Fruit fly (Drosophila melanogaster) whole organism, embryonic: ENCODE results near the gene rumi.

Source experiments
- CG10147 ChIP-seq: fragments of 200-800 bp; sonication (Bioruptor generic); optimal IDR thresholded peaks from 2 replicates; lab custom pipeline; 2019; ENCODE audit warnings: missing biosample characterization, mild to moderate bottlenecking, missing genetic modification characterization, moderate library complexity
- CG10267 ChIP-seq: fragments of 200-800 bp; sonication (Bioruptor generic); optimal IDR thresholded peaks from 2 replicates; lab custom pipeline; 2018; ENCODE audit warnings: missing biosample characterization, mild to moderate bottlenecking, missing genetic modification characterization, moderate library complexity
- CG11247 ChIP-seq: fragments of 200-800 bp; sonication (Bioruptor generic); IDR thresholded peaks from 2 replicates; pipeline ENCODE4 v1.3.6; 2022; ENCODE audit warnings: missing biosample characterization, missing genetic modification characterization
- CG11696 ChIP-seq: fragments of 200-800 bp; sonication (Bioruptor generic); IDR thresholded peaks from 2 replicates; pipeline ENCODE4 v1.3.6; 2022; ENCODE audit warnings: missing biosample characterization, missing genetic modification characterization
- CG12071 ChIP-seq: fragments of 200-800 bp; sonication (Bioruptor generic); optimal IDR thresholded peaks from 3 replicates; lab custom pipeline; 2018; ENCODE audit warnings: missing biosample characterization, mild to moderate bottlenecking, missing genetic modification characterization
- CG12219 ChIP-seq: fragments of 200-800 bp; sonication (Bioruptor generic); optimal IDR thresholded peaks from 3 replicates; lab custom pipeline; 2018; ENCODE audit warnings: missing biosample characterization, mild to moderate bottlenecking, missing genetic modification characterization
- CG12659 ChIP-seq: fragments of 200-800 bp; sonication (Bioruptor generic); optimal IDR thresholded peaks from 3 replicates; lab custom pipeline; 2017; ENCODE audit warnings: mild to moderate bottlenecking, missing biosample characterization, missing genetic modification reagents, missing genetic modification characterization
- CG17359 ChIP-seq: fragments of 200-800 bp; sonication (Bioruptor generic); optimal IDR thresholded peaks from 3 replicates; lab custom pipeline; 2018; ENCODE audit warnings: missing biosample characterization, mild to moderate bottlenecking, missing genetic modification characterization, moderate library complexity
- CG17385 ChIP-seq: fragments of 200-800 bp; sonication (Bioruptor generic); optimal IDR thresholded peaks from 3 replicates; lab custom pipeline; 2018; ENCODE audit warnings: missing biosample characterization, mild to moderate bottlenecking, missing genetic modification characterization
- CG2875 ChIP-seq: fragments of 200-800 bp; sonication (Bioruptor generic); optimal IDR thresholded peaks from 2 replicates; lab custom pipeline; 2017; ENCODE audit warnings: missing biosample characterization, mild to moderate bottlenecking, missing genetic modification characterization, missing genetic modification reagents
- CG2889 ChIP-seq: fragments of 200-800 bp; sonication (Bioruptor generic); IDR thresholded peaks from 3 replicates; pipeline ENCODE4 v1.3.6; 2022; ENCODE audit warnings: missing biosample characterization, missing genetic modification characterization
- CG31388 ChIP-seq: fragments of 200-800 bp; sonication (Bioruptor generic); optimal IDR thresholded peaks from 2 replicates; lab custom pipeline; 2016; ENCODE audit warnings: missing biosample characterization, missing genetic modification characterization
- CG34422 ChIP-seq: fragments of 200-800 bp; sonication (Bioruptor generic); IDR thresholded peaks from 3 replicates; pipeline ENCODE4 v1.3.6; 2022; ENCODE audit warnings: missing biosample characterization, missing genetic modification characterization
- CG4820 ChIP-seq: fragments of 200-800 bp; sonication (Bioruptor generic); optimal IDR thresholded peaks from 3 replicates; lab custom pipeline; 2016; ENCODE audit warnings: missing biosample characterization, missing genetic modification characterization
- CG6254 ChIP-seq: fragments of 200-800 bp; sonication (Bioruptor generic); optimal IDR thresholded peaks from 3 replicates; lab custom pipeline; 2017; ENCODE audit warnings: mild to moderate bottlenecking, missing biosample characterization, missing genetic modification reagents, missing genetic modification characterization
- CG8765 ChIP-seq: fragments of 200-800 bp; sonication (Bioruptor generic); IDR thresholded peaks from 2 replicates; pipeline ENCODE4 v1.3.6; 2022; ENCODE audit warnings: missing biosample characterization, missing genetic modification characterization
- CG8924 ChIP-seq: fragments of 200-800 bp; optimal IDR thresholded peaks from 3 replicates; lab custom pipeline; 2019; ENCODE audit warnings: missing biosample characterization, mild to moderate bottlenecking, missing genetic modification characterization, moderate library complexity
- CG9817 ChIP-seq: fragments of 200-800 bp; sonication (Bioruptor generic); optimal IDR thresholded peaks from 2 replicates; lab custom pipeline; 2018; ENCODE audit warnings: missing biosample characterization, mild to moderate bottlenecking, missing genetic modification characterization, moderate library complexity
- CHES-1-like ChIP-seq: fragments of 200-800 bp; sonication (Bioruptor generic); optimal IDR thresholded peaks from 2 replicates; lab custom pipeline; 2016; ENCODE audit warnings: missing biosample characterization, missing genetic modification characterization
- Deaf1 ChIP-seq: fragments of 200-800 bp; optimal IDR thresholded peaks from 3 replicates; lab custom pipeline; 2019; ENCODE audit warnings: missing biosample characterization, mild to moderate bottlenecking, missing genetic modification characterization, moderate library complexity
- ERR ChIP-seq: fragments of 200-800 bp; sonication (Bioruptor generic); optimal IDR thresholded peaks from 2 replicates; lab custom pipeline; 2016; ENCODE audit warnings: missing biosample characterization, missing genetic modification characterization
- Hand ChIP-seq: fragments of 200-800 bp; sonication (Bioruptor generic); optimal IDR thresholded peaks from 2 replicates; lab custom pipeline; 2017; ENCODE audit warnings: mild to moderate bottlenecking, missing biosample characterization, missing genetic modification reagents, missing genetic modification characterization
- Hr3 ChIP-seq: fragments of 200-800 bp; sonication (Bioruptor generic); optimal IDR thresholded peaks from 3 replicates; lab custom pipeline; 2016; ENCODE audit warnings: missing biosample characterization, missing genetic modification characterization
- Hr78 ChIP-seq, 2 experiments: fragments of 200-800 bp in 1 of 2; fragments of >200 bp in 1 of 2; sonication (Bioruptor generic) in 1 of 2; optimal IDR thresholded peaks; 2 replicates each; lab custom pipeline; 2017 to 2019; ENCODE audit warnings: missing biosample characterization in 2 of 2, missing genetic modification characterization in 2 of 2, mild to moderate bottlenecking in 1 of 2, moderate library complexity in 1 of 2
- NK7.1 ChIP-seq: fragments of 200-800 bp; sonication (Bioruptor generic); optimal IDR thresholded peaks from 3 replicates; lab custom pipeline; 2016; ENCODE audit warnings: missing biosample characterization, missing genetic modification characterization
- NfI ChIP-seq: fragments of 200-800 bp; sonication (Bioruptor generic); optimal IDR thresholded peaks from 3 replicates; lab custom pipeline; 2018; ENCODE audit warnings: missing biosample characterization, mild to moderate bottlenecking, missing genetic modification characterization, moderate library complexity
- PHDP ChIP-seq: fragments of 200-800 bp; sonication (Bioruptor generic); optimal IDR thresholded peaks from 3 replicates; lab custom pipeline; 2018; ENCODE audit warnings: missing biosample characterization, mild to moderate bottlenecking, missing genetic modification characterization, moderate library complexity
- Ravus ChIP-seq: fragments of 200-800 bp; sonication (Bioruptor generic); IDR thresholded peaks from 2 replicates; pipeline ENCODE4 v1.3.6; 2022; ENCODE audit warnings: missing biosample characterization, missing genetic modification characterization
- Trl ChIP-seq, 3 experiments: fragments of >200 bp in 2 of 3; fragments of 200-800 bp in 1 of 3; sonication (Bioruptor generic) in 1 of 3; optimal IDR thresholded peaks; 2 replicates in 1 of 3; 3 replicates in 2 of 3; lab custom pipeline; 2016 to 2017; ENCODE audit warnings: missing biosample characterization in 1 of 3, missing genetic modification characterization in 1 of 3
- Vsx1 ChIP-seq: fragments of 200-800 bp; sonication (Bioruptor generic); optimal IDR thresholded peaks from 2 replicates; lab custom pipeline; 2017; ENCODE audit warnings: missing biosample characterization, mild to moderate bottlenecking, missing genetic modification characterization, missing genetic modification reagents
- amos ChIP-seq: fragments of 200-800 bp; sonication (Bioruptor generic); IDR thresholded peaks from 2 replicates; pipeline ENCODE4 v1.3.6; 2022; ENCODE audit warnings: missing biosample characterization, missing genetic modification characterization; ENCODE audit not compliant: partially characterized antibody
- bigmax ChIP-seq: fragments of 200-800 bp; sonication (Bioruptor generic); optimal IDR thresholded peaks from 2 replicates; lab custom pipeline; 2018; ENCODE audit warnings: missing biosample characterization, mild to moderate bottlenecking, missing genetic modification characterization
- chinmo ChIP-seq: fragments of 200-800 bp; sonication (Bioruptor generic); IDR thresholded peaks from 4 replicates; pipeline ENCODE4 v1.3.6; 2022; ENCODE audit warnings: missing biosample characterization, missing genetic modification characterization; ENCODE audit not compliant: partially characterized antibody
- chm ChIP-seq: fragments of 200-800 bp; sonication (Bioruptor generic); IDR thresholded peaks from 2 replicates; pipeline ENCODE4 v1.3.6; 2022; ENCODE audit warnings: missing biosample characterization, missing genetic modification characterization
- ci ChIP-seq: fragments of 200-800 bp; sonication (Bioruptor generic); IDR thresholded peaks from 3 replicates; pipeline ENCODE4 v1.3.6; 2022; ENCODE audit warnings: missing biosample characterization, missing genetic modification characterization
- corto ChIP-seq: fragments of 200-800 bp; sonication (Bioruptor generic); optimal IDR thresholded peaks from 2 replicates; lab custom pipeline; 2016; ENCODE audit warnings: missing biosample characterization, mild to moderate bottlenecking, missing genetic modification characterization, moderate library complexity
- gcm ChIP-seq: fragments of 200-800 bp; sonication (Bioruptor generic); optimal IDR thresholded peaks from 2 replicates; lab custom pipeline; 2019; ENCODE audit warnings: missing biosample characterization, mild to moderate bottlenecking, missing genetic modification characterization, moderate library complexity
- gsb ChIP-seq: fragments of 200-800 bp; sonication (Bioruptor generic); IDR thresholded peaks from 2 replicates; pipeline ENCODE4 v1.3.6; 2022; ENCODE audit warnings: missing biosample characterization, missing genetic modification characterization
- h ChIP-seq: fragments of >200 bp; optimal IDR thresholded peaks from 2 replicates; lab custom pipeline; 2017
- hbn ChIP-seq: fragments of 200-800 bp; sonication (Bioruptor generic); IDR thresholded peaks from 2 replicates; pipeline ENCODE4 v1.3.6; 2022; ENCODE audit warnings: missing biosample characterization, missing genetic modification characterization; ENCODE audit not compliant: partially characterized antibody
- lbe ChIP-seq: fragments of 200-800 bp; sonication (Bioruptor generic); optimal IDR thresholded peaks from 2 replicates; lab custom pipeline; 2016; ENCODE audit warnings: missing biosample characterization, mild to moderate bottlenecking, missing genetic modification characterization
- so ChIP-seq: fragments of 200-800 bp; sonication (Bioruptor generic); IDR thresholded peaks from 3 replicates; pipeline ENCODE4 v1.3.6; 2022; ENCODE audit warnings: missing biosample characterization, missing genetic modification characterization
- sr ChIP-seq: fragments of 200-800 bp; sonication (Bioruptor generic); IDR thresholded peaks from 3 replicates; pipeline ENCODE4 v1.3.6; 2022; ENCODE audit warnings: missing biosample characterization, missing genetic modification characterization
- z ChIP-seq: fragments of 200-800 bp; sonication (Bioruptor generic); IDR thresholded peaks from 3 replicates; pipeline ENCODE4 v1.3.6; 2022; ENCODE audit warnings: missing biosample characterization, missing genetic modification characterization
- zen ChIP-seq: fragments of 200-800 bp; sonication (Bioruptor generic); optimal IDR thresholded peaks from 3 replicates; lab custom pipeline; 2018; ENCODE audit warnings: missing biosample characterization, mild to moderate bottlenecking, missing genetic modification characterization, moderate library complexity
- zen2 ChIP-seq: fragments of 200-800 bp; sonication (Bioruptor generic); IDR thresholded peaks from 3 replicates; pipeline ENCODE4 v1.3.6; 2022; ENCODE audit warnings: missing biosample characterization, missing genetic modification characterization; ENCODE audit not compliant: partially characterized antibody
- zf30C ChIP-seq: fragments of 200-800 bp; sonication (Bioruptor generic); optimal IDR thresholded peaks from 3 replicates; lab custom pipeline; 2018; ENCODE audit warnings: missing biosample characterization, mild to moderate bottlenecking, missing genetic modification characterization

Gene rumi

DNA sequence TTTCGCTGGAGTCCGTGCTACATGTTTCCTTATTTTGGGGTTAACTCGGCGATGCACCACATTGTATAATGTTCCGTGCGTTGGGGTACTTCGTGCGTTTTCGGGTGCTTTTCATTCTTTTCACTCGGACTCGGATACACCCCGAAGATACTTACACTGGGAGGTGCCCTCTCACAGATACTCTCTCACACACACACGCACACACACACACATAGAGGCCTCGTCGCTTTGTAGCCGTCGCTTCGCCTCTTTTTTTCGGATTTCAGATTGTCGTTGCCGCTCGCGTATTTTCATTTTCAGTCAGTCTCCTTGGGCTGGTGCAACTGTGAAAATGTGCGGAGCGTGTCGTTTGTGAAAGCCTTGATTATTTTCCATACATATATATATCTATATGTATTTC lies 31.0 kb upstream of the rumi start (continued):
- peak; percentile 8 for TF ChIP-seq zen
- peak; percentile 43 for TF ChIP-seq bigmax (GFP tag; lab: Kevin White, UChicago)
- TF ChIP-seq ERR (GFP tag; lab: Kevin White, UChicago) = no peak
- TF ChIP-seq chinmo = peak; percentile 91
- peak; percentile 27 for TF ChIP-seq CG12071 (GFP tag; lab: Kevin White, UChicago)
- TF ChIP-seq CG12659 (GFP tag; lab: Kevin White, UChicago) = peak; percentile 5
- peak; percentile 49 for TF ChIP-seq CG10147 (GFP tag; lab: Kevin White, UChicago)
- TF ChIP-seq gsb (GFP tag; lab: Robert Waterston, UW) = peak; percentile 48; the same call in 1 of the 2 replicates
- peak; percentile 97 for TF ChIP-seq Deaf1
- TF ChIP-seq CG9817 = no peak
- TF ChIP-seq z = peak; percentile 46; the same call in 1 of the 3 replicates
- TF ChIP-seq gcm (GFP tag; lab: Kevin White, UChicago) = peak; percentile 2
- no peak for TF ChIP-seq NK7.1
- TF ChIP-seq Trl (optimal IDR thresholded peaks at IDR 0.05; lab: Kevin White, UChicago) = peak; percentile 52 to 71
- no peak for TF ChIP-seq Trl (GFP tag; optimal IDR thresholded peaks at IDR 0.05; lab: Kevin White, UChicago)
- no peak for TF ChIP-seq CG10267 (tag; lab: Kevin White, UChicago)
- TF ChIP-seq Vsx1 = no peak
- no peak for TF ChIP-seq zf30C (GFP tag; lab: Kevin White, UChicago)
- no peak; the same call in 1 of the 2 replicates for TF ChIP-seq amos (GFP tag; lab: Robert Waterston, UW)
- TF ChIP-seq ci = peak; percentile 83; the same call in 2 of the 3 replicates
- TF ChIP-seq CG2875 = no peak
- TF ChIP-seq corto (GFP tag; lab: Kevin White, UChicago) = peak; percentile 28
- TF ChIP-seq CG2889 (GFP tag; lab: Robert Waterston, UW) = no peak
- TF ChIP-seq CG4820 (GFP tag; lab: Kevin White, UChicago) = no peak
- 0 out of 3 replicates have a peak, but pooled peaks have one; percentile 37 for TF ChIP-seq zen2 (GFP tag; lab: Robert Waterston, UW)
- TF ChIP-seq Ravus (GFP tag; lab: Robert Waterston, UW) = no peak
- TF ChIP-seq Hand (GFP tag; lab: Kevin White, UChicago) = peak; percentile 34
- peak; percentile 96 for TF ChIP-seq CG8765 (GFP tag; lab: Robert Waterston, UW)
- TF ChIP-seq CG6254 (GFP tag; lab: Kevin White, UChicago) = peak; percentile 28
- peak; percentile 2 for TF ChIP-seq CG17359 (tag; lab: Kevin White, UChicago)
- TF ChIP-seq NfI (GFP tag; lab: Kevin White, UChicago) = peak; percentile 29
- peak; percentile 9 for TF ChIP-seq CG8924 (tag; lab: Kevin White, UChicago)
- peak; percentile 42; the same call in 1 of the 3 replicates for TF ChIP-seq CG34422 (GFP tag; lab: Robert Waterston, UW)
- TF ChIP-seq lbe (GFP tag; lab: Kevin White, UChicago) = peak; percentile 62
- 0 out of 2 replicates have a peak, but pooled peaks have one; percentile 11 for TF ChIP-seq CG11247 (GFP tag; lab: Robert Waterston, UW)
- TF ChIP-seq CG11696 (GFP tag; lab: Robert Waterston, UW) = no peak
- TF ChIP-seq Hr3 = no peak
- TF ChIP-seq hbn = no peak
- no peak for TF ChIP-seq h (lab: Kevin White, UChicago)
- TF ChIP-seq sr (GFP tag; lab: Robert Waterston, UW) = no peak
- peak; percentile 11 for TF ChIP-seq PHDP (tag; lab: Kevin White, UChicago)
- peak; percentile 61; the same call in 1 of the 2 replicates for TF ChIP-seq chm
- peak in 1 of 2 experiments; percentile 3 for TF ChIP-seq Hr78 (GFP tag; optimal IDR thresholded peaks at IDR 0.05; lab: Kevin White, UChicago)
- TF ChIP-seq so (GFP tag; lab: Robert Waterston, UW) = peak; percentile 78; the same call in 2 of the 3 replicates
- TF ChIP-seq CG17385 (GFP tag; lab: Kevin White, UChicago) = peak; percentile 29
- TF ChIP-seq CG31388 = no peak
- TF ChIP-seq CG12219 = peak; percentile 28
- TF ChIP-seq CHES-1-like (GFP tag; lab: Kevin White, UChicago) = peak; percentile 2
- TF ChIP-seq, all 482 proteins: peak for 84
